ENCODE assay signal across 1 fruit fly cellular context in genomic region chr3L:12084969-12085690, dm6.
TF ChIP-seq lines count a peak whose summit lies in the region.

No protein-coding gene starts in this region.

TF ChIP-seq in whole organism, embryonic, 481 proteins besides CTCF, POLR2A, EP300 and RAD21 (continued from another document):
- TF ChIP-seq CG9437 (GFP tag; optimal IDR thresholded peaks at IDR 0.05; lab: Kevin White, UChicago): no peak
- no peak for TF ChIP-seq Fer1 (GFP tag; optimal IDR thresholded peaks at IDR 0.05; lab: Kevin White, UChicago)
- no peak for TF ChIP-seq CG43689 (GFP tag; IDR thresholded peaks at IDR 0.05; lab: Robert Waterston, UW)
- TF ChIP-seq CG30431 (GFP tag; optimal IDR thresholded peaks at IDR 0.05; lab: Kevin White, UChicago): no peak
- no peak for TF ChIP-seq chif (GFP tag; optimal IDR thresholded peaks at IDR 0.05; lab: Kevin White, UChicago)
- no peak for TF ChIP-seq wek (GFP tag; optimal IDR thresholded peaks at IDR 0.05; lab: Kevin White, UChicago)
- no peak for TF ChIP-seq inv (GFP tag; IDR thresholded peaks at IDR 0.05; lab: Robert Waterston, UW; ENCODE audit: partially characterized antibody)
